Fruit fly (Drosophila melanogaster) whole organism, pupa: ENCODE measurements around the gene rgn.

Experiments used
- CG10348 ChIP-seq: fragments of 200-800 bp; sonication (Bioruptor generic); IDR thresholded peaks from 2 replicates; pipeline ENCODE4 v1.3.6; 2022; ENCODE audit warnings: missing biosample characterization, missing genetic modification characterization
- CG12605 ChIP-seq: fragments of 200-800 bp; sonication (Bioruptor generic); IDR thresholded peaks from 2 replicates; pipeline ENCODE4 v1.3.6; 2022; ENCODE audit warnings: missing biosample characterization, missing genetic modification characterization
- CG13204 ChIP-seq: fragments of 200-800 bp; sonication (Bioruptor generic); optimal IDR thresholded peaks from 2 replicates; lab custom pipeline; 2018; ENCODE audit warnings: missing biosample characterization, mild to moderate bottlenecking, missing genetic modification characterization, moderate library complexity
- CG14655 ChIP-seq: fragments of 200-800 bp; sonication (Bioruptor generic); optimal IDR thresholded peaks from 3 replicates; lab custom pipeline; 2017; ENCODE audit warnings: mild to moderate bottlenecking, missing biosample characterization, missing genetic modification reagents, missing genetic modification characterization
- CG17806 ChIP-seq: fragments of 200-800 bp; sonication (Bioruptor generic); optimal IDR thresholded peaks from 2 replicates; lab custom pipeline; 2018; ENCODE audit warnings: missing biosample characterization, mild to moderate bottlenecking, missing genetic modification characterization, moderate library complexity
- CG32121 ChIP-seq: fragments of 200-800 bp; sonication (Bioruptor generic); IDR thresholded peaks from 2 replicates; pipeline ENCODE4 v1.3.6; 2022; ENCODE audit warnings: missing biosample characterization, missing genetic modification characterization
- CG8301 ChIP-seq: fragments of 200-800 bp; sonication (Bioruptor generic); optimal IDR thresholded peaks from 2 replicates; lab custom pipeline; 2018; ENCODE audit warnings: missing biosample characterization, mild to moderate bottlenecking, missing genetic modification characterization
- CG9948 ChIP-seq: fragments of 200-800 bp; sonication (Bioruptor generic); optimal IDR thresholded peaks from 2 replicates; lab custom pipeline; 2018; ENCODE audit warnings: missing biosample characterization, mild to moderate bottlenecking, missing genetic modification characterization, moderate library complexity
- D1 ChIP-seq: fragments of 200-800 bp; sonication (Bioruptor generic); optimal IDR thresholded peaks from 2 replicates; lab custom pipeline; 2018; ENCODE audit warnings: missing biosample characterization, mild to moderate bottlenecking, missing genetic modification characterization, moderate library complexity
- EcR ChIP-seq: fragments of 200-800 bp; sonication (Bioruptor generic); optimal IDR thresholded peaks from 3 replicates; lab custom pipeline; 2019; ENCODE audit warnings: missing biosample characterization, missing genetic modification characterization, mild to moderate bottlenecking, moderate library complexity, missing genetic modification reagents
- Ets98B ChIP-seq: fragments of 200-800 bp; sonication (Bioruptor generic); IDR thresholded peaks from 2 replicates; pipeline ENCODE4 v1.3.6; 2022; ENCODE audit warnings: missing biosample characterization, missing genetic modification characterization
- Pif1B ChIP-seq: fragments of 200-800 bp; sonication (Bioruptor generic); optimal IDR thresholded peaks from 3 replicates; lab custom pipeline; 2016; ENCODE audit warnings: missing biosample characterization, missing genetic modification characterization
- fd96Ca ChIP-seq: fragments of 200-800 bp; sonication (Bioruptor generic); IDR thresholded peaks from 3 replicates; pipeline ENCODE4 v1.3.6; 2022; ENCODE audit warnings: missing biosample characterization, missing genetic modification characterization
- gl ChIP-seq: fragments of 200-800 bp; sonication (Bioruptor generic); optimal IDR thresholded peaks from 2 replicates; lab custom pipeline; 2018; ENCODE audit warnings: missing biosample characterization, mild to moderate bottlenecking, missing genetic modification characterization

dm6 chr3L:21385699-21386098 lies 3.4 kb downstream of the rgn start:
- no peak for TF ChIP-seq CG13204 (GFP tag; lab: Kevin White, UChicago)
- TF ChIP-seq EcR (GFP tag; lab: Kevin White, UChicago), result no peak
- TF ChIP-seq CG9948 (tag; lab: Kevin White, UChicago), result no peak
- TF ChIP-seq CG14655 (GFP tag; lab: Kevin White, UChicago), result no peak
- TF ChIP-seq fd96Ca (GFP tag; lab: Robert Waterston, UW), result no peak
- TF ChIP-seq CG10348 (GFP tag; lab: Robert Waterston, UW), result no peak
- TF ChIP-seq CG8301 (tag; lab: Kevin White, UChicago), result no peak
- TF ChIP-seq D1, result no peak
- no peak for TF ChIP-seq Pif1B (GFP tag; lab: Kevin White, UChicago)
- TF ChIP-seq CG12605 (GFP tag; lab: Robert Waterston, UW), result no peak
- TF ChIP-seq CG17806 (tag; lab: Kevin White, UChicago), result no peak
- no peak for TF ChIP-seq gl (tag; lab: Kevin White, UChicago)
- TF ChIP-seq Ets98B (GFP tag; lab: Robert Waterston, UW), result no peak
- no peak for TF ChIP-seq CG32121
